Worm (Caenorhabditis elegans) whole organism, L3 larva: ENCODE results near the gene mig-38.

ENCODE experiments used
- ZK546.5 ChIP-seq: sonication (generic microtip); optimal IDR thresholded peaks from 2 replicates; lab custom pipeline; 2017; ENCODE audit warnings: missing biosample characterization, missing genetic modification characterization
- aly-2 ChIP-seq: fragments of 150-350 bp; optimal IDR thresholded peaks from 2 replicates; lab custom pipeline; 2014; ENCODE audit warnings: missing biosample characterization, missing genetic modification characterization
- ama-1 ChIP-seq: fragments of 150-350 bp; optimal IDR thresholded peaks from 2 replicates; lab custom pipeline; 2018
- ceh-16 ChIP-seq: sonication (generic microtip); optimal IDR thresholded peaks from 2 replicates; lab custom pipeline; 2017; ENCODE audit warnings: missing biosample characterization, missing genetic modification characterization
- ceh-28 ChIP-seq: fragments of 150-350 bp; optimal IDR thresholded peaks from 2 replicates; lab custom pipeline; 2014; ENCODE audit warnings: missing biosample characterization, missing genetic modification reagents, missing genetic modification characterization
- ceh-82 ChIP-seq: fragments of 150-350 bp; optimal IDR thresholded peaks from 2 replicates; lab custom pipeline; 2014; ENCODE audit warnings: missing biosample characterization, missing genetic modification characterization
- ceh-9 ChIP-seq: sonication (generic microtip); optimal IDR thresholded peaks from 2 replicates; lab custom pipeline; 2018; ENCODE audit warnings: missing biosample characterization, missing genetic modification characterization
- daf-12 ChIP-seq: fragments of 150-350 bp; optimal IDR thresholded peaks from 2 replicates; lab custom pipeline; 2014; ENCODE audit warnings: missing biosample characterization, missing genetic modification reagents, missing genetic modification characterization
- egl-27 ChIP-seq: sonication (generic microtip); optimal IDR thresholded peaks from 4 replicates; lab custom pipeline; 2017; ENCODE audit warnings: missing biosample characterization, missing genetic modification reagents, missing genetic modification characterization
- elt-1 ChIP-seq: fragments of 150-350 bp; optimal IDR thresholded peaks from 2 replicates; lab custom pipeline; 2014; ENCODE audit warnings: missing biosample characterization, missing genetic modification characterization
- elt-2 ChIP-seq: sonication (generic microtip); optimal IDR thresholded peaks from 2 replicates; lab custom pipeline; 2016; ENCODE audit warnings: missing genetic modification reagents, mild to moderate bottlenecking, missing genetic modification characterization, missing compliant biosample characterization
- elt-3 ChIP-seq, 3 experiments: fragments of 150-350 bp in 1 of 3; sonication (generic microtip) in 2 of 3; optimal IDR thresholded peaks; 2 replicates in 2 of 3; 4 replicates in 1 of 3; lab custom pipeline; 2014 to 2017; ENCODE audit warnings: missing biosample characterization in 3 of 3, missing genetic modification characterization in 3 of 3
- eor-1 ChIP-seq, 2 experiments: fragments of 150-350 bp; optimal IDR thresholded peaks; 2 replicates each; lab custom pipeline; 2014 to 2018; ENCODE audit warnings: missing biosample characterization in 2 of 2, missing genetic modification characterization in 2 of 2
- fkh-10 ChIP-seq: sonication (generic microtip); optimal IDR thresholded peaks from 2 replicates; lab custom pipeline; 2017; ENCODE audit warnings: missing biosample characterization, missing genetic modification reagents, missing genetic modification characterization
- fkh-2 ChIP-seq: fragments of 150-350 bp; optimal IDR thresholded peaks from 2 replicates; lab custom pipeline; 2014; ENCODE audit warnings: missing biosample characterization, missing genetic modification reagents, missing genetic modification characterization
- fos-1 ChIP-seq: fragments of 150-350 bp; optimal IDR thresholded peaks from 2 replicates; lab custom pipeline; 2014; ENCODE audit warnings: missing biosample characterization, missing genetic modification characterization
- hmg-11 ChIP-seq: sonication (generic microtip); optimal IDR thresholded peaks from 2 replicates; lab custom pipeline; 2016; ENCODE audit warnings: missing genetic modification characterization, missing compliant biosample characterization
- jun-1 ChIP-seq: fragments of 150-350 bp; optimal IDR thresholded peaks from 2 replicates; lab custom pipeline; 2014; ENCODE audit warnings: missing biosample characterization, missing genetic modification reagents, missing genetic modification characterization
- lin-15B ChIP-seq: fragments of 150-350 bp; optimal IDR thresholded peaks from 2 replicates; lab custom pipeline; 2014; ENCODE audit warnings: missing biosample characterization, missing genetic modification characterization
- lin-39 ChIP-seq: fragments of 150-350 bp; optimal IDR thresholded peaks from 2 replicates; lab custom pipeline; 2018; ENCODE audit warnings: missing biosample characterization, missing genetic modification reagents, missing genetic modification characterization
- lsy-12 ChIP-seq: sonication (generic microtip); optimal IDR thresholded peaks from 2 replicates; lab custom pipeline; 2016; ENCODE audit warnings: mild to moderate bottlenecking, missing genetic modification characterization, missing compliant biosample characterization
- mdl-1 ChIP-seq: fragments of 150-350 bp; optimal IDR thresholded peaks from 2 replicates; lab custom pipeline; 2014; ENCODE audit warnings: missing biosample characterization, missing genetic modification characterization
- mml-1 ChIP-seq: fragments of 150-350 bp; sonication (generic microtip); optimal IDR thresholded peaks from 3 replicates; lab custom pipeline; 2014; ENCODE audit warnings: missing biosample characterization, missing genetic modification characterization
- nfya-1 ChIP-seq: sonication (generic microtip); optimal IDR thresholded peaks from 2 replicates; lab custom pipeline; 2017; ENCODE audit warnings: missing genetic modification characterization, mild to moderate bottlenecking, missing compliant biosample characterization, antibody characterized with exemption, moderate library complexity; ENCODE audit not compliant: insufficient read depth
- nhr-12 ChIP-seq: fragments of 150-350 bp; optimal IDR thresholded peaks from 2 replicates; lab custom pipeline; 2014; ENCODE audit warnings: missing biosample characterization, missing genetic modification characterization
- nhr-23 ChIP-seq: fragments of 150-350 bp; optimal IDR thresholded peaks from 2 replicates; lab custom pipeline; 2014; ENCODE audit warnings: missing biosample characterization, missing genetic modification reagents, missing genetic modification characterization
- nhr-25 ChIP-seq: sonication (generic microtip); optimal IDR thresholded peaks from 2 replicates; lab custom pipeline; 2017; ENCODE audit warnings: missing biosample characterization, missing genetic modification characterization
- nhr-43 ChIP-seq: sonication (generic microtip); optimal IDR thresholded peaks from 2 replicates; lab custom pipeline; 2016; ENCODE audit warnings: mild to moderate bottlenecking, missing genetic modification characterization, missing compliant biosample characterization; ENCODE audit not compliant: poor library complexity, severe bottlenecking
- nhr-67 ChIP-seq: fragments of 150-350 bp; optimal IDR thresholded peaks from 2 replicates; lab custom pipeline; 2014; ENCODE audit warnings: missing biosample characterization, missing genetic modification characterization
- nhr-77 ChIP-seq: fragments of 150-350 bp; optimal IDR thresholded peaks from 2 replicates; lab custom pipeline; 2014; ENCODE audit warnings: missing biosample characterization, missing genetic modification characterization
- pha-4 ChIP-seq: fragments of 150-350 bp; optimal IDR thresholded peaks from 2 replicates; lab custom pipeline; 2014; ENCODE audit warnings: missing biosample characterization, missing genetic modification reagents, missing genetic modification characterization
- pqm-1 ChIP-seq: fragments of 150-350 bp; optimal IDR thresholded peaks from 2 replicates; lab custom pipeline; 2017; ENCODE audit warnings: missing biosample characterization, missing genetic modification characterization, inconsistent platforms
- sea-2 ChIP-seq: fragments of 150-350 bp; sonication (generic microtip); optimal IDR thresholded peaks from 4 replicates; lab custom pipeline; 2014; ENCODE audit warnings: missing biosample characterization, missing genetic modification reagents, missing genetic modification characterization
- skn-1 ChIP-seq: fragments of 150-350 bp; optimal IDR thresholded peaks from 2 replicates; lab custom pipeline; 2014; ENCODE audit warnings: missing biosample characterization, missing genetic modification characterization
- snpc-4 ChIP-seq: fragments of 150-350 bp; optimal IDR thresholded peaks from 2 replicates; lab custom pipeline; 2014; ENCODE audit warnings: missing biosample characterization, missing genetic modification characterization
- tbx-2 ChIP-seq: sonication (generic microtip); optimal IDR thresholded peaks from 2 replicates; lab custom pipeline; 2016; ENCODE audit warnings: mild to moderate bottlenecking, missing genetic modification characterization, missing compliant biosample characterization
- unc-62 ChIP-seq: fragments of 150-350 bp; sonication (generic microtip); optimal IDR thresholded peaks from 4 replicates; lab custom pipeline; 2014; ENCODE audit warnings: missing biosample characterization, missing genetic modification reagents, missing genetic modification characterization
- zag-1 ChIP-seq: fragments of 150-350 bp; optimal IDR thresholded peaks from 2 replicates; lab custom pipeline; 2014; ENCODE audit warnings: missing biosample characterization, missing genetic modification characterization
- ztf-11 ChIP-seq: fragments of 150-350 bp; optimal IDR thresholded peaks from 2 replicates; lab custom pipeline; 2014; ENCODE audit warnings: missing biosample characterization, missing genetic modification characterization

mig-38 gene

ce11 chrIV:11636409-11636723 is 42.3 kb downstream of the mig-38 start, which contains the start of gene F58B3.6:
F58B3.6 (plus strand) TSS chrIV:11636648.
- TF ChIP-seq pha-4 (tag; lab: Kevin White, UChicago): no peak
- peak; percentile 40 for TF ChIP-seq nhr-23 (tag; lab: Kevin White, UChicago)
- no peak for TF ChIP-seq ceh-82 (tag; lab: Kevin White, UChicago)
- no peak for TF ChIP-seq egl-27 (tag; lab: Kevin White, UChicago)
- TF ChIP-seq zag-1: no peak
- TF ChIP-seq nfya-1: peak; percentile 8
- peak; percentile 7 for TF ChIP-seq elt-2
- TF ChIP-seq eor-1 (tag; optimal IDR thresholded peaks at IDR 0.05; lab: Kevin White, UChicago): no peak
- no peak for TF ChIP-seq aly-2
- TF ChIP-seq fkh-10 (GFP tag; lab: Kevin White, UChicago): no peak
- no peak for TF ChIP-seq nhr-25 (tag; lab: Kevin White, UChicago)
- TF ChIP-seq ama-1 (lab: Kevin White, UChicago): no peak
- TF ChIP-seq, all 47 proteins: peak for 3

- no peak for TF ChIP-seq nhr-77 (tag; lab: Kevin White, UChicago)
- no peak for TF ChIP-seq zag-1
- no peak for TF ChIP-seq nhr-67 (tag; lab: Kevin White, UChicago)
- TF ChIP-seq pqm-1 (tag; lab: Kevin White, UChicago): no peak
- no peak for TF ChIP-seq daf-12 (tag; lab: Kevin White, UChicago)
- no peak for TF ChIP-seq hmg-11 (tag; lab: Kevin White, UChicago)
- no peak for TF ChIP-seq snpc-4 (tag; lab: Kevin White, UChicago)
- TF ChIP-seq ceh-82 (tag; lab: Kevin White, UChicago): no peak
- TF ChIP-seq tbx-2 (tag; lab: Kevin White, UChicago): no peak
- TF ChIP-seq ceh-28 (tag; lab: Kevin White, UChicago): no peak
- no peak for TF ChIP-seq eor-1 (tag; optimal IDR thresholded peaks at IDR 0.05; lab: Kevin White, UChicago)
- TF ChIP-seq lin-39 (tag; lab: Kevin White, UChicago): no peak
- TF ChIP-seq lin-15B (tag; lab: Kevin White, UChicago): no peak
- no peak for TF ChIP-seq elt-3 (tag; optimal IDR thresholded peaks at IDR 0.05; lab: Kevin White, UChicago)
- TF ChIP-seq skn-1 (tag; lab: Kevin White, UChicago): no peak
- no peak for TF ChIP-seq aly-2
- no peak for TF ChIP-seq fos-1
These were observed 44.0 kb downstream of the mig-38 start, which contains the start of gene rbm-17 for ce11 chrIV:11638016-11638415. rbm-17 (plus strand) TSS chrIV:11638316.

- TF ChIP-seq zag-1: no peak
- no peak for TF ChIP-seq fos-1
- no peak for TF ChIP-seq sea-2 (GFP tag; lab: Kevin White, UChicago)
- no peak for TF ChIP-seq ztf-11 (tag; lab: Kevin White, UChicago)
- TF ChIP-seq ceh-9 (tag; lab: Kevin White, UChicago): no peak
- no peak for TF ChIP-seq mml-1 (tag; lab: Kevin White, UChicago)
- no peak for TF ChIP-seq lin-39 (tag; lab: Kevin White, UChicago)
- no peak for TF ChIP-seq nhr-12 (tag; lab: Kevin White, UChicago)
These were observed 46.9 kb downstream of the mig-38 start, which contains the start of gene ttr-50 for ce11 chrIV:11640915-11641314. ttr-50 (minus strand) TSS chrIV:11641015.

ce11 chrIV:11641802-11642201 is 47.8 kb downstream of the mig-38 start, which contains the start of gene ZK809.1:
ZK809.1 (plus strand) TSS chrIV:11642102.
- TF ChIP-seq pqm-1 (tag; lab: Kevin White, UChicago): no peak
- no peak for TF ChIP-seq fkh-2 (tag; lab: Kevin White, UChicago)
- no peak for TF ChIP-seq ceh-82 (tag; lab: Kevin White, UChicago)
- no peak for TF ChIP-seq fos-1
- TF ChIP-seq tbx-2 (tag; lab: Kevin White, UChicago): no peak
- TF ChIP-seq lsy-12 (tag; lab: Kevin White, UChicago): no peak
- TF ChIP-seq daf-12 (tag; lab: Kevin White, UChicago): no peak
- TF ChIP-seq mdl-1 (tag; lab: Kevin White, UChicago): no peak
- no peak for TF ChIP-seq nhr-43
- TF ChIP-seq nfya-1: no peak

ce11 chrIV:11643829-11644228 is 49.8 kb downstream of the mig-38 start, which contains the start of gene prx-2:
prx-2 (plus strand) TSS chrIV:11644129.
- TF ChIP-seq lsy-12 (tag; lab: Kevin White, UChicago) (no peak), ama-1 (lab: Kevin White, UChicago) (no peak), daf-12 (tag; lab: Kevin White, UChicago) (no peak), ceh-82 (tag; lab: Kevin White, UChicago) (no peak), sea-2 (GFP tag; lab: Kevin White, UChicago) (no peak), jun-1 (tag; lab: Kevin White, UChicago) (no peak), ceh-16 (tag; lab: Kevin White, UChicago) (no peak), nhr-77 (tag; lab: Kevin White, UChicago) (no peak), unc-62 (GFP tag; lab: Kevin White, UChicago) (no peak), elt-1 (no peak), ZK546.5 (tag; lab: Kevin White, UChicago) (no peak)
